Worm (Caenorhabditis elegans) whole organism, L1 larva: ENCODE measurements around the gene K06A1.2.

Experiments used
- C04F5.9 ChIP-seq: sonication (generic microtip); optimal IDR thresholded peaks from 2 replicates; lab custom pipeline; 2016; ENCODE audit warnings: missing genetic modification characterization, missing compliant biosample characterization
- F16B12.6 ChIP-seq: fragments of 150-350 bp; optimal IDR thresholded peaks from 2 replicates; lab custom pipeline; 2014; ENCODE audit warnings: missing biosample characterization, missing genetic modification characterization
- aha-1 ChIP-seq: fragments of 150-350 bp; optimal IDR thresholded peaks from 2 replicates; lab custom pipeline; 2014; ENCODE audit warnings: missing biosample characterization, missing genetic modification characterization
- alr-1 ChIP-seq: fragments of 200-800 bp; sonication (Bioruptor generic); optimal IDR thresholded peaks from 2 replicates; lab custom pipeline; 2018; ENCODE audit warnings: borderline replicate concordance, mild to moderate bottlenecking, missing genetic modification characterization, missing compliant biosample characterization
- aly-2 ChIP-seq: fragments of 150-350 bp; optimal IDR thresholded peaks from 2 replicates; lab custom pipeline; 2014; ENCODE audit warnings: missing biosample characterization, missing genetic modification characterization
- blmp-1 ChIP-seq: fragments of 150-350 bp; optimal IDR thresholded peaks from 2 replicates; lab custom pipeline; 2014; ENCODE audit warnings: missing biosample characterization, missing genetic modification characterization
- ceh-90 ChIP-seq: sonication (generic microtip); optimal IDR thresholded peaks from 2 replicates; lab custom pipeline; 2016; ENCODE audit warnings: missing genetic modification characterization, missing compliant biosample characterization
- ces-1 ChIP-seq: fragments of 150-350 bp; optimal IDR thresholded peaks from 2 replicates; lab custom pipeline; 2014; ENCODE audit warnings: missing biosample characterization, missing genetic modification reagents, missing genetic modification characterization
- dsc-1 ChIP-seq: sonication (generic microtip); optimal IDR thresholded peaks from 2 replicates; lab custom pipeline; 2016; ENCODE audit warnings: mild to moderate bottlenecking, missing genetic modification characterization, missing compliant biosample characterization
- efl-1 ChIP-seq, 4 experiments: fragments of 150-350 bp; optimal IDR thresholded peaks in 3 of 4; peaks in 1 of 4; 1 replicate in 1 of 4; 2 replicates in 3 of 4; lab custom pipeline; 2014; ENCODE audit warnings: missing biosample characterization in 2 of 4, missing genetic modification characterization in 2 of 4, missing genetic modification reagents in 2 of 4
- egl-27 ChIP-seq, 2 experiments: fragments of 150-350 bp in 1 of 2; sonication (generic microtip); optimal IDR thresholded peaks; 3 replicates each; lab custom pipeline; 2017 to 2018; ENCODE audit warnings: missing biosample characterization in 2 of 2, missing genetic modification characterization in 2 of 2, missing genetic modification reagents in 2 of 2
- elt-2 ChIP-seq: sonication (generic microtip); optimal IDR thresholded peaks from 2 replicates; lab custom pipeline; 2016; ENCODE audit warnings: missing genetic modification characterization, mild to moderate bottlenecking, inconsistent platforms, missing compliant biosample characterization, missing genetic modification reagents
- elt-3 ChIP-seq, 6 experiments: fragments of 150-350 bp in 1 of 6; sonication (generic microtip); optimal IDR thresholded peaks; 2 replicates each; lab custom pipeline; 2017 to 2018; ENCODE audit warnings: missing biosample characterization in 6 of 6, missing genetic modification characterization in 6 of 6, inconsistent platforms in 1 of 6
- fkh-10 ChIP-seq: sonication (generic microtip); optimal IDR thresholded peaks from 2 replicates; lab custom pipeline; 2017; ENCODE audit warnings: missing biosample characterization, missing genetic modification reagents, missing genetic modification characterization
- fkh-8 ChIP-seq: sonication (generic microtip); optimal IDR thresholded peaks from 2 replicates; lab custom pipeline; 2016; ENCODE audit warnings: mild to moderate bottlenecking, missing genetic modification characterization, missing compliant biosample characterization
- grh-1 ChIP-seq: fragments of 200-800 bp; sonication (Bioruptor generic); IDR thresholded peaks from 2 replicates; pipeline ENCODE4 v1.3.6; 2022; ENCODE audit warnings: missing genetic modification reagents, missing genetic modification characterization, missing compliant biosample characterization
- hpl-2 ChIP-seq: fragments of 150-350 bp; optimal IDR thresholded peaks from 2 replicates; lab custom pipeline; 2014; ENCODE audit warnings: missing biosample characterization, missing genetic modification reagents, missing genetic modification characterization
- lin-13 ChIP-seq: fragments of 150-350 bp; optimal IDR thresholded peaks from 2 replicates; lab custom pipeline; 2014; ENCODE audit warnings: missing biosample characterization, missing genetic modification reagents, missing genetic modification characterization
- lin-14 ChIP-seq: fragments of 200-800 bp; sonication (Bioruptor generic); optimal IDR thresholded peaks from 2 replicates; lab custom pipeline; 2018; ENCODE audit warnings: mild to moderate bottlenecking, missing genetic modification characterization, moderate library complexity, missing compliant biosample characterization
- lin-15B ChIP-seq: fragments of 150-350 bp; sonication (generic microtip); optimal IDR thresholded peaks from 3 replicates; lab custom pipeline; 2014; ENCODE audit warnings: missing biosample characterization, missing genetic modification characterization
- lin-39 ChIP-seq: fragments of 150-350 bp; optimal IDR thresholded peaks from 2 replicates; lab custom pipeline; 2014; ENCODE audit warnings: missing biosample characterization, missing genetic modification reagents, missing genetic modification characterization
- mdl-1 ChIP-seq, 2 experiments: fragments of 150-350 bp; optimal IDR thresholded peaks; 2 replicates each; lab custom pipeline; 2014 to 2017; ENCODE audit warnings: missing biosample characterization in 2 of 2, missing genetic modification characterization in 2 of 2, inconsistent platforms in 1 of 2
- mep-1 ChIP-seq: fragments of 150-350 bp; optimal IDR thresholded peaks from 2 replicates; lab custom pipeline; 2014; ENCODE audit warnings: missing biosample characterization, missing genetic modification characterization
- nhr-11 ChIP-seq: fragments of 150-350 bp; optimal IDR thresholded peaks from 2 replicates; lab custom pipeline; 2014; ENCODE audit warnings: missing biosample characterization, missing genetic modification characterization
- nhr-19 ChIP-seq: fragments of 200-800 bp; sonication (Bioruptor generic); conservative IDR thresholded peaks from 2 replicates; pipeline ENCODE4 v1.3.6; 2022; ENCODE audit warnings: missing genetic modification characterization, missing compliant biosample characterization
- nhr-237 ChIP-seq: fragments of 150-350 bp; optimal IDR thresholded peaks from 2 replicates; lab custom pipeline; 2014; ENCODE audit warnings: missing biosample characterization, missing genetic modification characterization
- nhr-28 ChIP-seq: fragments of 150-350 bp; optimal IDR thresholded peaks from 2 replicates; lab custom pipeline; 2014; ENCODE audit warnings: missing biosample characterization, missing genetic modification characterization
- nhr-47 ChIP-seq: sonication (generic microtip); optimal IDR thresholded peaks from 2 replicates; lab custom pipeline; 2016; ENCODE audit warnings: mild to moderate bottlenecking, missing genetic modification characterization, moderate library complexity, missing compliant biosample characterization
- nhr-71 ChIP-seq: sonication (generic microtip); optimal IDR thresholded peaks from 2 replicates; lab custom pipeline; 2016; ENCODE audit warnings: mild to moderate bottlenecking, missing genetic modification characterization, moderate library complexity, missing compliant biosample characterization
- nhr-76 ChIP-seq: sonication (generic microtip); optimal IDR thresholded peaks from 2 replicates; lab custom pipeline; 2017; ENCODE audit warnings: missing biosample characterization, missing genetic modification characterization
- nhr-84 ChIP-seq: sonication (generic microtip); optimal IDR thresholded peaks from 2 replicates; lab custom pipeline; 2017; ENCODE audit warnings: missing biosample characterization, missing genetic modification characterization
- nhr-85 ChIP-seq: sonication (generic microtip); peaks from one replicate; lab custom pipeline; 2016; ENCODE audit warnings: missing genetic modification characterization, inconsistent platforms, missing compliant biosample characterization
- nhr-90 ChIP-seq: sonication (generic microtip); optimal IDR thresholded peaks from 2 replicates; lab custom pipeline; 2016; ENCODE audit warnings: mild to moderate bottlenecking, missing genetic modification characterization, missing compliant biosample characterization; ENCODE audit not compliant: poor library complexity
- pag-3 ChIP-seq: sonication (generic microtip); optimal IDR thresholded peaks from 2 replicates; lab custom pipeline; 2017; ENCODE audit warnings: missing genetic modification characterization, mild to moderate bottlenecking, missing compliant biosample characterization, antibody characterized with exemption, borderline replicate concordance; ENCODE audit not compliant: insufficient read depth
- rnt-1 ChIP-seq: sonication (generic microtip); optimal IDR thresholded peaks from 2 replicates; lab custom pipeline; 2016; ENCODE audit warnings: mild to moderate bottlenecking, missing genetic modification characterization, moderate library complexity, missing compliant biosample characterization
- skn-1 ChIP-seq: fragments of 150-350 bp; optimal IDR thresholded peaks from 2 replicates; lab custom pipeline; 2014; ENCODE audit warnings: missing biosample characterization, missing genetic modification characterization
- snu-23 ChIP-seq: sonication (generic microtip); optimal IDR thresholded peaks from 2 replicates; lab custom pipeline; 2016; ENCODE audit warnings: missing genetic modification characterization, missing compliant biosample characterization
- sox-4 ChIP-seq: sonication (generic microtip); optimal IDR thresholded peaks from 2 replicates; lab custom pipeline; 2016; ENCODE audit warnings: missing genetic modification characterization, missing compliant biosample characterization
- sptf-1 ChIP-seq: fragments of 150-350 bp; optimal IDR thresholded peaks from 2 replicates; lab custom pipeline; 2014; ENCODE audit warnings: missing biosample characterization, missing genetic modification characterization
- swsn-7 ChIP-seq: sonication (generic microtip); optimal IDR thresholded peaks from 2 replicates; lab custom pipeline; 2016; ENCODE audit warnings: missing genetic modification characterization, missing compliant biosample characterization
- tbx-2 ChIP-seq: sonication (generic microtip); optimal IDR thresholded peaks from 2 replicates; lab custom pipeline; 2016; ENCODE audit warnings: missing genetic modification characterization, missing compliant biosample characterization
- unc-130 ChIP-seq: fragments of 150-350 bp; optimal IDR thresholded peaks from 2 replicates; lab custom pipeline; 2017; ENCODE audit warnings: missing biosample characterization, missing genetic modification characterization, inconsistent platforms
- unc-30 ChIP-seq: sonication (generic microtip); optimal IDR thresholded peaks from 2 replicates; lab custom pipeline; 2017; ENCODE audit warnings: missing biosample characterization, missing genetic modification characterization
- unc-86 ChIP-seq: sonication (generic microtip); optimal IDR thresholded peaks from 2 replicates; lab custom pipeline; 2016; ENCODE audit warnings: missing genetic modification characterization, missing compliant biosample characterization
- unc-98 ChIP-seq: fragments of 200-800 bp; sonication (Bioruptor generic); IDR thresholded peaks from 2 replicates; pipeline ENCODE4 v1.3.6; 2022; ENCODE audit warnings: missing genetic modification characterization, missing compliant biosample characterization
- zip-4 ChIP-seq: fragments of 200-800 bp; sonication (Bioruptor generic); optimal IDR thresholded peaks from 2 replicates; lab custom pipeline; 2018; ENCODE audit warnings: mild to moderate bottlenecking, missing genetic modification characterization, moderate library complexity, missing compliant biosample characterization
- ztf-11 ChIP-seq, 2 experiments: sonication (generic microtip); optimal IDR thresholded peaks; 2 replicates each; lab custom pipeline; 2016 to 2017; ENCODE audit warnings: missing genetic modification characterization in 2 of 2, missing biosample characterization in 1 of 2, missing compliant biosample characterization in 1 of 2

The K06A1.2 gene

DNA sequence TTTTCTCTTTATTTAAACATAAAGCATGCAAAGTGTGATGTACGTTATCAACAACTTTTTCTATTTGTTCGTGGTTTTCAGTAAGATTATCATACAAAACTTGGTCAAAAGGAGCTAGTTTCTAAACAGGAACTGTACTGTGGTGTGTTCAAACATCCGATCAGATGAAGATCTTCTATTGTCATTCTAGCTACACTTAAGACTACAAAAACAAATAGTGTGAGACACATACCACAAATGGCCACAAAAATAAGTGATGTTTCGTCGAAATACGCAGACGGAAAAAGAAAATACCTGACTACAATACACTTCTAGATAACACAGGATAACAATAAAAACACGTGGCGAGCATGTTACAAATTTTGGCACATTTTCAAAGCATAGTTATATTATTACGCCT lies 4.8 kb downstream of the K06A1.2 start (continued):
- TF ChIP-seq rnt-1 (no peak), nhr-47 (tag; lab: Kevin White, UChicago) (no peak), nhr-76 (tag; lab: Kevin White, UChicago) (no peak), mep-1 (no peak), hpl-2 (GFP tag; lab: Kevin White, UChicago) (no peak), nhr-11 (tag; lab: Kevin White, UChicago) (no peak), nhr-71 (tag; lab: Kevin White, UChicago) (peak; percentile 20)

DNA sequence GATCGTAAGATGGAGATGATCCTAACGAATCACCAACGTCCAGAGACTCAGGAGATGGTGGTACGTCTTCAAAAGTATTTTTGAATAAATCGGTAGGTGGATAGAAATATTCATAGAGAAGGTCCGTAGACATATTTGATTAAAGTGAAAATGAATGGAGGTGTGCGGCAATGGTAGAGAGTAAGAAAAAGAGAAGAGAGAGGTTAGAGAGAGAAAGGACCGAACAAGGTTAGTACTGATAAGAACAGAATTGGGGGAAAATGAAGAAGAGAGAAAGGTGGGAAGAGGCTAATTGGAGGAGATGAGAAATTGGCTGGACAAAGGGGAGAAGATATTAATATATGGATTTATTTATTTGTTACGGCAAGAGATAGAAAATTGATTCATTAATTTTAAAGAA lies 5.8 kb downstream of the K06A1.2 start, which contains the start of gene nhr-22:
Gene nhr-22, minus strand, starts transcription at position 137 of the 400 bp plus-strand sequence.
- TF ChIP-seq elt-3 (tag; optimal IDR thresholded peaks at IDR 0.05; lab: Kevin White, UChicago) (peak in 1 of 6 experiments; percentile 12), grh-1 (no peak), snu-23 (GFP tag; lab: Kevin White, UChicago) (no peak), nhr-85 (tag; lab: Kevin White, UChicago) (peak; percentile 16), blmp-1 (tag; lab: Kevin White, UChicago) (peak; percentile 78), lin-14 (GFP tag; lab: Kevin White, UChicago) (peak; percentile 29)

DNA sequence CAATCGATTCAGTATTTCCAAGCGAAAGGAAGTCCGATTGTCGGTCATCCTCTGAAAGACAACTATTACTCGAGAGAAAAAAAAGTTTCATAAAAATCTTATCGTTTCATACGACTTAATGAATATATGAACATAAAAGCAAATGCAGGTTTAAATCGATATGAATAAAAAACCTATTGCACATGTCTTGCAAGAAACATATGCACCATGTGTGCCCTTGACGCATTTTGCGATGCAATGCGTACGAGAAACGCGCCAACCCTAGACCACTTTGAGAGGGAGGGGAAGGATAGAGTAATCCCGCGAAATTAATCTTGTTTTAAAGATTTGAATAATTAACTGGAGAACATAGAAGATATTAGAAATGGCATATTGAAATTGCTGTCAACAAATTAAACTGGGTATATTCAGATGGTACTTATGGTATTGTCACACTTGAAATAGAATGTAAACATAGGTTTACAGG lies 9.6 kb downstream of the K06A1.2 start, which contains the start of gene atg-16.2:
Gene atg-16.2, minus strand, starts transcription at position 51 of the 466 bp plus-strand sequence.
- TF ChIP-seq nhr-237, result no peak
- peak; percentile 0 for TF ChIP-seq elt-2 (tag; lab: Kevin White, UChicago)
- no peak for TF ChIP-seq pag-3 (tag; lab: Kevin White, UChicago)
- no peak for TF ChIP-seq egl-27 (tag; optimal IDR thresholded peaks at IDR 0.05; lab: Kevin White, UChicago)
- TF ChIP-seq nhr-28 (tag; lab: Kevin White, UChicago), result no peak
- peak; percentile 55 for TF ChIP-seq swsn-7 (tag; lab: Kevin White, UChicago)
- TF ChIP-seq lin-39, result no peak
- TF ChIP-seq nhr-11 (tag; lab: Kevin White, UChicago), result no peak
- no peak for TF ChIP-seq aly-2 (tag; lab: Kevin White, UChicago)
- no peak for TF ChIP-seq alr-1
- TF ChIP-seq blmp-1 (tag; lab: Kevin White, UChicago), result peak; percentile 70
- TF ChIP-seq lin-13 (GFP tag; lab: Kevin White, UChicago), result peak; percentile 44
- peak; percentile 59 for TF ChIP-seq rnt-1
- peak; percentile 62 to 66 for TF ChIP-seq efl-1 (optimal IDR thresholded peaks at IDR 0.05; lab: Kevin White, UChicago)
- peak; percentile 65 to 94 for TF ChIP-seq efl-1 (GFP tag; optimal IDR thresholded peaks at IDR 0.05 in 1 of 2; lab: Kevin White, UChicago)
- TF ChIP-seq nhr-19 (GFP tag; lab: Robert Waterston, UW), result peak; percentile 35; the same call in 1 of the 2 replicates
- no peak for TF ChIP-seq sptf-1 (tag; lab: Kevin White, UChicago)
- TF ChIP-seq unc-98 (GFP tag; lab: Robert Waterston, UW), result no peak
- TF ChIP-seq fkh-10 (GFP tag; lab: Kevin White, UChicago), result no peak
- no peak for TF ChIP-seq zip-4 (GFP tag; lab: Kevin White, UChicago)
- no peak for TF ChIP-seq ces-1 (GFP tag; lab: Kevin White, UChicago)
- peak; percentile 41 for TF ChIP-seq F16B12.6 (tag; lab: Kevin White, UChicago)
- peak in 1 of 6 experiments; percentile 30 for TF ChIP-seq elt-3 (tag; optimal IDR thresholded peaks at IDR 0.05; lab: Kevin White, UChicago)
- no peak for TF ChIP-seq unc-86 (tag; lab: Kevin White, UChicago)
- TF ChIP-seq lin-14 (GFP tag; lab: Kevin White, UChicago), result peak; percentile 81
- TF ChIP-seq lin-15B (tag; lab: Kevin White, UChicago), result peak; percentile 27
- TF ChIP-seq ztf-11 (tag; optimal IDR thresholded peaks at IDR 0.05; lab: Kevin White, UChicago), result peak in 1 of 2 experiments; percentile 23
- no peak for TF ChIP-seq tbx-2 (tag; lab: Kevin White, UChicago)
- no peak for TF ChIP-seq ceh-90
- peak; percentile 53 for TF ChIP-seq nhr-85 (tag; lab: Kevin White, UChicago)
- TF ChIP-seq C04F5.9 (tag; lab: Kevin White, UChicago), result no peak
- TF ChIP-seq sox-4 (tag; lab: Kevin White, UChicago), result no peak
- TF ChIP-seq unc-30 (tag; lab: Kevin White, UChicago), result no peak
- TF ChIP-seq mdl-1 (tag; optimal IDR thresholded peaks at IDR 0.05; lab: Kevin White, UChicago), result peak in 1 of 2 experiments; percentile 71
- TF ChIP-seq hpl-2 (GFP tag; lab: Kevin White, UChicago), result no peak
- TF ChIP-seq nhr-90, result no peak
- peak; percentile 52 for TF ChIP-seq dsc-1 (tag; lab: Kevin White, UChicago)
- TF ChIP-seq aha-1 (tag; lab: Kevin White, UChicago), result no peak
- TF ChIP-seq nhr-76 (tag; lab: Kevin White, UChicago), result no peak
- no peak for TF ChIP-seq nhr-84 (tag; lab: Kevin White, UChicago)
- no peak for TF ChIP-seq unc-130
- TF ChIP-seq skn-1 (tag; lab: Kevin White, UChicago), result peak; percentile 41
- no peak for TF ChIP-seq fkh-8 (tag; lab: Kevin White, UChicago)
- TF ChIP-seq grh-1, result no peak
